Fruit fly (Drosophila melanogaster) whole organism, larva: ENCODE results near the gene CG11035.

ENCODE experiments used
- noc ChIP-seq: fragments of 200-800 bp; sonication (Bioruptor generic); optimal IDR thresholded peaks from 3 replicates; lab custom pipeline; 2019; ENCODE audit warnings: missing biosample characterization, mild to moderate bottlenecking, missing genetic modification characterization, moderate library complexity

Gene CG11035

DNA sequence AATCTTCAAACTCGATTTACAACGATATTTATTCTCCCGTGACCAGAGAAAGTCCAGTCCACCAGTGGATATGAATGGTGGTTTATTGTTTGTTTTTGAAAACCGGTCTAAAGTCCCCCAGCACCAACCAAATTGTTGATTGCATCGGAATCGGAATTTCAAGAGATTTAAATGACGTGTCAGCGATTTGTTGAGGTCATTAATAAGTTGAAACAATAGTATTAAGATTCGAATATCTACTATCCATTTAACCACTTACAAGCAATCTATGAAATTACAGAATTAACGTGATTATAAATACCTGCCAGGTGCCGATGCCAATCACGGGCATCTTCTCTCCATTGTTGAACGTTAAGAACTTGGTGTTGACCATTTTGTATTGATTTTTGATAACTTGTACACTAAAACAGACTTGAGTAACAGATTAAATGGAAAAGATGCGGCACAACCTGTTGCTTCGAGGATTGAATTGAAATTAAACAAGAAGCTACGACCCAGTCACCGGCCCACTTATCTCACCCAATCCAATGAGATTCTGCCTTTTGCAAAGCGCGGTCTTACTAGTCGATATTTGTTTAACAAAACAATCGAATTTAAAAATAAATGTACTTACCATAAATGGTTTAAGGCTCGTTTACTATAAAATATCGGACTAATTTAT lies 25.1 kb downstream of the CG11035 start, which contains the start of gene CG2767:
Gene CG2767 (minus strand): TSS at position 516 of the 661 bp plus-strand sequence.
- TF ChIP-seq noc (tag; lab: Kevin White, UChicago): no peak

dm6 chr3R:8001074-8001669 lies 31.6 kb downstream of the CG11035 start, which contains the start of the genes Kmn2 and CG2698:
TSS of gene Kmn2 (minus strand) at chr3R:8001309.
TSS of gene CG2698 (plus strand) at chr3R:8001562.
- TF ChIP-seq noc (tag; lab: Kevin White, UChicago): peak; percentile 96

DNA sequence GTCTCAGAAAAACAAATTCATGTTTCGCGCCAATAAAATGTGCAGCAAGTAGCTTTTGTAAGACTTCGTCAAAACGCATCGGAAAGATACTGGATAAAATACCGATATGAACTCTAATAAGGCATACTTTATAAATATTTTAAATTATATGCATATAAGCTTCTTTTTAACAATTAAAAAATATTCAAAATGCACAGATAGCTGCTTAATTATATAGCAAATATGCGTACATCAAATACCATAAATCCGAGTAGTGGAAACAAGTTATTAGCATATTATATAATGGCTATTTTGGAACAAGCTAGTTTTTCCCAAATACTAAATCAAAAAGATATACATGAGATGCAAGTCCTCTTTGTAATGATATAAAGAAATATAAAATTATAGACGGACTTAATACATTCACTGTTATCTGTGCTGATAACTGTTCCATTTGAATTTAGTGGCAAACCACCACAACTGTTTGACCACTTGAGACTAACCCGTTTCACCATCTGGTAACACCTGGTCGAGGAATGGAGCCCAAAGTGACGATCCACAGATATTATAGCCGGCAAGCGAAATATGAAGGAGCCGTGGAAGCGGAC lies 33.2 kb downstream of the CG11035 start, which contains the start of gene PIG-H:
Gene PIG-H (plus strand): TSS at position 303 of the 587 bp plus-strand sequence.
- no peak for TF ChIP-seq noc (tag; lab: Kevin White, UChicago)

DNA sequence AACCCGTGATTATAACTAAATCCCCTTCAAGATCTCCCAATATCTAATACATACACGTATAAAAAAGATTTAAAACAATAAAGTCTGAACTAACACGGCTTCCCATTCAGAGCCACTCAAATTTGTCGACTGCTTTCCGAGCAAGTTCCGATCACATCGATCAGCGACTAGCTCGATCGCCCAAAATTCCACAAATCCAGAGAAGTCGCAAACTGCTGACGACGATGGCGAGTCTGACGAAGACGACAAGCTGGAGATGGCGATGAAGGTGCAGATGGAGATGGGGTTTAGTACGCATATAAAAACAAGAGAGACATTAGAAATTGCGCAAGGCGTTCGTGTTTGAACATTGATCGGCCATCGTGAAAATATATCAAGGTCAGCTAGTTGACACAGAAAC lies 34.0 kb downstream of the CG11035 start:
- no peak for TF ChIP-seq noc (tag; lab: Kevin White, UChicago)

DNA sequence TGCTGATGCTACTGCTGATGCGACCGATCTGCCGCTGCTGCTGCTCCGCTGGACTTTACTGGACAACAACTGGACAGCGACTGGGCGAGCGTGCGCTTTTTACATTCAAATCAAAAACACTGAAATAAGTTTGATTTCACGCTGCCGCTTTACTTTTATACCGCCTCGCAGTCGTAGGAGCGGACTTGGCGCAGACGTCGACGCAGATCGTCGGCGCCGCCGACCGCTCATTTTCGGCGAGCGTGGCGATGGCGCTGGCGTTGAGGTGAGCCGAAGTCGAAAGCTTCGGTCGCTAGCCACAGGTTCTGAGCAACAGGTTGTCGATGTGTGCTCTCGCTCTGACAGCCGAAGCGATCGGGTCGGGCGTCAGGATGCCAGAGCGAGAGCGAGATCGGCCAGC lies 37.1 kb downstream of the CG11035 start, which contains the start of gene Elovl7:
Gene Elovl7 (minus strand): TSS at position 131 of the 400 bp plus-strand sequence.
- TF ChIP-seq noc (tag; lab: Kevin White, UChicago): no peak

DNA sequence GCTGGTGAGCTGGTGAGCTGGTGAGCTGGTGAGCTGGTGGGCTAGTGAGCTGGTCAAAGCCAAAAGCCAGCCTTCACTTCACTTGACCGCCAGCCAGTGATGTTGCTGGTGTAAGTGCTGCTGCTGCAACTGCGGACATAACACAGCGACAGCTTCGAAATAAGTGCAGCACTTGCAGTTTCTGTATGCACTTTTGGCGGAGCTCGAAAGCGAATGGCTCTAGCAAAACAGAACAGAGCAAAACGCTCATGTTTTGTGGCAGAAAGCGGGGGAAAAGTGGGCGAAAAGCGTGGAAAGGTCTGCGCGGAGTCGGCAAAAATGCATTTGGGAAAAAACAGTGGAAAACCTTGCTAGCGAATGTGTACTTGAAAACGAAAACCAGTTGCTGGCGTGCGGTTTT lies 38.2 kb downstream of the CG11035 start:
- no peak for TF ChIP-seq noc (tag; lab: Kevin White, UChicago)

DNA sequence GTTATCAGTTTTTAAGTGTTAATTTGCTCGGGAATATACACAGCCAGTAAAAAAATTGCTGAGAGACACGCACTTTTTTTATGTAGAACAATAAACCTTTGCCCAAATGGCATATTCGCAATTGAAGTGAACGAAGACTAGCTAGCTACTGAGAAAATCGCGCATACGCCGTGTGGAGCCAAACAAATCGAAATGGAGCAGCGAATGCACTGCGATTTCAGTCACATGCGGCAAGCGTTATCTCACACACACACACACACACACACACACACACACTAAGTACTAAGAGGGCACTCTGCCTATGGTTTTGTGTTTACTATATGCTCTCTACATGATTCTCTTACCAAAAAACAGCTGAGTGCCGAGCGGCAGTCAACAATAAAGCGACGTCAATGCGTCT lies 39.3 kb downstream of the CG11035 start:
- no peak for TF ChIP-seq noc (tag; lab: Kevin White, UChicago)

DNA sequence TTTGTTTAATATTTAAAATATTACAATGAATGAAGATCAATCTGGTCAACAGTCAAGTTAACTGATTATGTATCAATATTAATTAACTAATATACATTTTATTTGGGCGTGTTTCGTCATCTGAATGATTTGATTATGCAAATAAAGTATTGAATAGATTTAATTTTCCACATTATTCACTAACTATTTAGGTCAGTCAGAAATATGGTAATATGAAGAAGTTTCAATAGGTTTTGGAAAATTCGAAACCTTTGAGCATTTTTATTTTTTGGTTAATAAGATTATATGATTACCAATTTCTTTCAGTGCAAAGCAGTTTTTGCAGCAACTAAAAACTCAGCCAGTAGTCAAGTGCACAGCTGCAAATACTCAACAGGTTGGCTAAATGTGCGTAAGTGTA lies 40.7 kb downstream of the CG11035 start:
- no peak for TF ChIP-seq noc (tag; lab: Kevin White, UChicago)

- TF ChIP-seq noc (tag; lab: Kevin White, UChicago): no peak
These were observed 41.4 kb downstream of the CG11035 start for dm6 chr3R:7991446-7991845.

DNA sequence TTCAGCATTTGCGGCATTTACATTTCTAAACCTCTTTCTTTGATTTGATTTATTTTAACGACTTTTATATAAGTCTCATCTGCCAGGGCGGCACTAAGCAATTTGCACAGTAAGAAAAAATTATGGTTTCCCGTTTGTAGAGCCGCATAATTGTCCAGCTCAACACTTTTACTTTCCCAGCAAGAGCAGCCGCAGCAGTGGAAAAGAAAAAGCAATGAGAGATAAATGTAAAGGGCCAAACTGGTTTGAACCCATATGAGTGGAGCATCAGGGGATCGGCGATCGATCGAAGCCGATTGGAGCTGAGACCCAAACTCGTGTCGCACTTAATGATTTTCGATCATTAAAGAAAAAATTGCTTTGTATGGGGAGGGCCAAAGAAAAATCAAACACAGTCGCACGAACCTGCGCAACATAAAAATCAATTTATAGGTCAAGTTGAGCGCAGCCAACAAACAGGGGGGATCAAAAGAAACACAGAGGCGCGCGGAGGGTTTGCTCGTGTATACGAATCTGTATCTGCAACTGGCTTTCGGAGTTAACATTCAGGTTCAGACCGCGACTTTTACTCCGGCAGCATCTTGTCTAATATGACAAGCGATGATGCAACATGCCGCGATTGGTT lies 41.9 kb downstream of the CG11035 start:
- TF ChIP-seq noc (tag; lab: Kevin White, UChicago): no peak

DNA sequence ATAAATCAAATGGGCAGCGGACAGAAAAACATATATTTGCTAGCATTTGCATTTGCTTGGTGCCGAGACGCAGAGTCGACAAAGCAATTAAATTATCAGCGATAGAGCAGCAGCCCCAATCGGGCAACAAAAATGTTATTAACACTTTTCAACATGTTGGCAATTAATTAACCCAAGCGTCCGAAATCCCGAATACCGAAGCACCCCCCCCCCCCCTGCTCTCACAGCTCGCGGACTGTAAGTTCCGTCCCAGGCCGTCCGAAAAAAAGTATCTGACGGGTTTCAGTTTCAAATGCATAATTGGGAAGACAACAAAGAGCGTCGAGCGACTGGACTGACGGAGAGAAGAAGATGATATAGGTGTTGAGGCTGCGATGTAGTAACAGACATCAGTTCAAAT lies 42.6 kb downstream of the CG11035 start:
- no peak for TF ChIP-seq noc (tag; lab: Kevin White, UChicago)

- no peak for TF ChIP-seq noc (tag; lab: Kevin White, UChicago)
These were observed 51.4 kb downstream of the CG11035 start for dm6 chr3R:7981396-7981795.
